Worm (Caenorhabditis elegans) whole organism, L2 larva: Measurements from ENCODE around the gene C04C3.6.

Source experiments
- C34F6.9 ChIP-seq: fragments of 150-350 bp; optimal IDR thresholded peaks from 2 replicates; lab custom pipeline; 2014; ENCODE audit warnings: missing biosample characterization, missing genetic modification characterization
- Y55F3AM.14 ChIP-seq: fragments of 200-800 bp; sonication (Bioruptor generic); optimal IDR thresholded peaks from 2 replicates; lab custom pipeline; 2018; ENCODE audit warnings: mild to moderate bottlenecking, missing genetic modification characterization, missing compliant biosample characterization
- ZK546.5 ChIP-seq: sonication (generic microtip); optimal IDR thresholded peaks from 2 replicates; lab custom pipeline; 2017; ENCODE audit warnings: missing biosample characterization, missing genetic modification characterization
- alr-1 ChIP-seq: fragments of 150-350 bp; optimal IDR thresholded peaks from 2 replicates; lab custom pipeline; 2014; ENCODE audit warnings: missing biosample characterization, missing genetic modification characterization
- ama-1 ChIP-seq: fragments of 150-350 bp; optimal IDR thresholded peaks from 2 replicates; lab custom pipeline; 2018; ENCODE audit warnings: inconsistent platforms
- blmp-1 ChIP-seq: sonication (generic microtip); optimal IDR thresholded peaks from 2 replicates; lab custom pipeline; 2017; ENCODE audit warnings: missing genetic modification characterization, mild to moderate bottlenecking, missing compliant biosample characterization, antibody characterized with exemption, moderate library complexity; ENCODE audit not compliant: insufficient read depth
- ceh-16 ChIP-seq: fragments of 150-350 bp; optimal IDR thresholded peaks from 2 replicates; lab custom pipeline; 2014; ENCODE audit warnings: missing biosample characterization, missing genetic modification characterization
- ceh-82 ChIP-seq: fragments of 150-350 bp; optimal IDR thresholded peaks from 2 replicates; lab custom pipeline; 2014; ENCODE audit warnings: missing biosample characterization, missing genetic modification characterization
- crh-2 ChIP-seq: sonication (generic microtip); optimal IDR thresholded peaks from 2 replicates; lab custom pipeline; 2017; ENCODE audit warnings: missing biosample characterization, missing genetic modification characterization
- dmd-4 ChIP-seq: sonication (generic microtip); optimal IDR thresholded peaks from 2 replicates; lab custom pipeline; 2017; ENCODE audit warnings: missing biosample characterization, missing genetic modification characterization
- egl-27 ChIP-seq: sonication (generic microtip); optimal IDR thresholded peaks from 3 replicates; lab custom pipeline; 2017; ENCODE audit warnings: missing biosample characterization, missing genetic modification reagents, missing genetic modification characterization
- elt-1 ChIP-seq: fragments of 150-350 bp; optimal IDR thresholded peaks from 2 replicates; lab custom pipeline; 2014; ENCODE audit warnings: missing biosample characterization, missing genetic modification characterization
- elt-3 ChIP-seq: sonication (generic microtip); optimal IDR thresholded peaks from 2 replicates; lab custom pipeline; 2017; ENCODE audit warnings: missing biosample characterization, missing genetic modification characterization
- fos-1 ChIP-seq: fragments of 150-350 bp; optimal IDR thresholded peaks from 2 replicates; lab custom pipeline; 2014; ENCODE audit warnings: missing biosample characterization, missing genetic modification characterization
- lin-11 ChIP-seq: fragments of 150-350 bp; sonication (generic microtip); optimal IDR thresholded peaks from 2 replicates; lab custom pipeline; 2014; ENCODE audit warnings: missing biosample characterization, missing genetic modification characterization, inconsistent platforms, mixed read lengths
- lin-39 ChIP-seq: fragments of 150-350 bp; optimal IDR thresholded peaks from 2 replicates; lab custom pipeline; 2014; ENCODE audit warnings: missing biosample characterization, missing genetic modification reagents, missing genetic modification characterization
- lsy-2 ChIP-seq, 2 experiments: fragments of 150-350 bp in 1 of 2; sonication (generic microtip) in 1 of 2; optimal IDR thresholded peaks; 2 replicates each; lab custom pipeline; 2014 to 2017; ENCODE audit warnings: missing biosample characterization in 2 of 2, missing genetic modification characterization in 2 of 2
- mab-5 ChIP-seq: fragments of 150-350 bp; optimal IDR thresholded peaks from 2 replicates; lab custom pipeline; 2014; ENCODE audit warnings: missing biosample characterization, missing genetic modification characterization
- mbf-1 ChIP-seq: sonication (generic microtip); optimal IDR thresholded peaks from 2 replicates; lab custom pipeline; 2017; ENCODE audit warnings: missing biosample characterization, missing genetic modification characterization
- mdl-1 ChIP-seq, 2 experiments: fragments of 150-350 bp in 1 of 2; sonication (generic microtip) in 1 of 2; optimal IDR thresholded peaks; 2 replicates each; lab custom pipeline; 2017; ENCODE audit warnings: missing biosample characterization in 2 of 2, missing genetic modification characterization in 2 of 2
- nhr-10 ChIP-seq: sonication (generic microtip); optimal IDR thresholded peaks from 2 replicates; lab custom pipeline; 2017; ENCODE audit warnings: missing biosample characterization, missing genetic modification characterization
- nhr-11 ChIP-seq: fragments of 150-350 bp; optimal IDR thresholded peaks from 2 replicates; lab custom pipeline; 2014; ENCODE audit warnings: missing biosample characterization, missing genetic modification characterization
- nhr-12 ChIP-seq: fragments of 150-350 bp; optimal IDR thresholded peaks from 2 replicates; lab custom pipeline; 2014; ENCODE audit warnings: missing biosample characterization, missing genetic modification characterization
- nhr-129 ChIP-seq: fragments of 150-350 bp; optimal IDR thresholded peaks from 2 replicates; lab custom pipeline; 2014; ENCODE audit warnings: missing biosample characterization, missing genetic modification characterization
- nhr-21 ChIP-seq: fragments of 150-350 bp; optimal IDR thresholded peaks from 2 replicates; lab custom pipeline; 2014; ENCODE audit warnings: missing biosample characterization, missing genetic modification characterization
- nhr-23 ChIP-seq: fragments of 150-350 bp; optimal IDR thresholded peaks from 2 replicates; lab custom pipeline; 2014; ENCODE audit warnings: missing biosample characterization, missing genetic modification reagents, missing genetic modification characterization
- nhr-77 ChIP-seq: fragments of 150-350 bp; optimal IDR thresholded peaks from 2 replicates; lab custom pipeline; 2014; ENCODE audit warnings: missing biosample characterization, missing genetic modification characterization
- peb-1 ChIP-seq: fragments of 150-350 bp; optimal IDR thresholded peaks from 2 replicates; lab custom pipeline; 2014; ENCODE audit warnings: missing biosample characterization, missing genetic modification characterization
- sma-9 ChIP-seq, 2 experiments: fragments of 150-350 bp in 1 of 2; sonication (generic microtip) in 1 of 2; optimal IDR thresholded peaks; 2 replicates each; lab custom pipeline; 2014 to 2016; ENCODE audit warnings: missing genetic modification characterization in 2 of 2, mild to moderate bottlenecking in 1 of 2, missing biosample characterization in 1 of 2, missing compliant biosample characterization in 1 of 2, missing genetic modification reagents in 1 of 2, moderate library complexity in 1 of 2
- unc-39 ChIP-seq: fragments of 150-350 bp; optimal IDR thresholded peaks from 2 replicates; lab custom pipeline; 2014; ENCODE audit warnings: missing biosample characterization, missing genetic modification characterization
- unc-55 ChIP-seq: fragments of 150-350 bp; sonication (generic microtip); optimal IDR thresholded peaks from 3 replicates; lab custom pipeline; 2014; ENCODE audit warnings: missing biosample characterization, missing genetic modification reagents, missing genetic modification characterization
- unc-62 ChIP-seq: fragments of 150-350 bp; optimal IDR thresholded peaks from 2 replicates; lab custom pipeline; 2014; ENCODE audit warnings: missing biosample characterization, missing genetic modification reagents, missing genetic modification characterization
- zag-1 ChIP-seq: fragments of 150-350 bp; optimal IDR thresholded peaks from 2 replicates; lab custom pipeline; 2014; ENCODE audit warnings: missing biosample characterization, missing genetic modification characterization
- ztf-11 ChIP-seq: sonication (generic microtip); optimal IDR thresholded peaks from 2 replicates; lab custom pipeline; 2017; ENCODE audit warnings: missing biosample characterization, missing genetic modification characterization
- ztf-4 ChIP-seq: fragments of 150-350 bp; optimal IDR thresholded peaks from 2 replicates; lab custom pipeline; 2014; ENCODE audit warnings: missing biosample characterization, missing genetic modification characterization

The C04C3.6 gene

DNA sequence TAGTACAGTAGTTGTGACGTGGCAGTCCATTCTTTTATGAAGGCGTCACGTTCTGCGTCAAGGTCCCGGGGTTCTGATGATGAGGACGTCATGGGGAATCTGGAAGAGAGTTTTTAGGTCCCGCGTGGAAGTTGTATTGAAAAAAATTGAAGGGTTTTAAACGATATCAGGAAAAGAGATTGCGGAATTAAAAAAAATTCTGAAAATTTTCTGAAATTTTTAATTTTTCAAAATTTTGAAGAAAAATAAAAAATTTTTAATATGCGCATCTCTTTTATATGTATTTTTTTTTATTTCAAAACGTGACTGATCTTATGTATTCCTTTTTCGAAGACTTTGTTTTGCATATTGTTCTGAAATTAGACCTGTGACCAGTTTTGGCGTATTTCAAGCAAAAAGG, at the start of gene C04C3.6:
C04C3.6 (minus strand) TSS at position 101 of the 400 bp plus-strand sequence.
- no peak for TF ChIP-seq ztf-4 (tag; lab: Kevin White, UChicago)
- TF ChIP-seq unc-39 (tag; lab: Kevin White, UChicago), result no peak
- TF ChIP-seq lin-39 (tag; lab: Kevin White, UChicago), result no peak
- TF ChIP-seq egl-27 (tag; lab: Kevin White, UChicago), result no peak
- no peak for TF ChIP-seq dmd-4 (tag; lab: Kevin White, UChicago)
- TF ChIP-seq nhr-12, result no peak
- TF ChIP-seq zag-1 (tag; lab: Kevin White, UChicago), result no peak

DNA sequence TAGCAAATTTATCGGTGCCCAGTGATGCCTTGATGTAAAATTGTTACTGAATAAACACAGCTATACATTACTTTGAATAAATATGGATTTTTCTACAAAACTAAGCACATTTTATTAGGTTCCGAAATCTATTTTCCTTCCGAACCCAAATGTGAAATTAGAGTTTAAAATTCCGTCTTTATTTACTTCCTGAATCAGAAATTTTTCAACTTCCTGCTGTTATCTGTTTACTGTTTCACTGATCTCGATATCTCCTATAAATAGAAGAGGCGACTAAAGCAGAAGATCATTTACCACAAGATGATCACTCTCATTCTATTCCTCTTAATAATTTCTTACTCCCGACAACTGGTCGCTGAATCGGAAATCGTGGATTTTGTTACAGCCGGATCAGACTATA, 47.3 kb upstream of the C04C3.6 start, which contains the start of gene F58E2.2:
F58E2.2 (plus strand) TSS at position 301 of the 400 bp plus-strand sequence.
- TF ChIP-seq lsy-2 (tag; optimal IDR thresholded peaks at IDR 0.05; lab: Kevin White, UChicago) (no peak), Y55F3AM.14 (GFP tag; lab: Kevin White, UChicago) (no peak), ceh-16 (tag; lab: Kevin White, UChicago) (no peak), unc-62 (GFP tag; lab: Kevin White, UChicago) (no peak), nhr-77 (tag; lab: Kevin White, UChicago) (no peak), C34F6.9 (no peak), mab-5 (no peak), mbf-1 (tag; lab: Kevin White, UChicago) (no peak), mdl-1 (tag; optimal IDR thresholded peaks at IDR 0.05; lab: Kevin White, UChicago) (no peak), nhr-12 (no peak), crh-2 (tag; lab: Kevin White, UChicago) (no peak), lin-39 (tag; lab: Kevin White, UChicago) (no peak), nhr-129 (tag; lab: Kevin White, UChicago) (no peak), nhr-11 (no peak), sma-9 (GFP tag; optimal IDR thresholded peaks at IDR 0.05; lab: Kevin White, UChicago) (no peak), sma-9 (tag; optimal IDR thresholded peaks at IDR 0.05; lab: Kevin White, UChicago) (no peak), ztf-11 (tag; lab: Kevin White, UChicago) (no peak), lin-11 (tag; lab: Kevin White, UChicago) (no peak)

DNA sequence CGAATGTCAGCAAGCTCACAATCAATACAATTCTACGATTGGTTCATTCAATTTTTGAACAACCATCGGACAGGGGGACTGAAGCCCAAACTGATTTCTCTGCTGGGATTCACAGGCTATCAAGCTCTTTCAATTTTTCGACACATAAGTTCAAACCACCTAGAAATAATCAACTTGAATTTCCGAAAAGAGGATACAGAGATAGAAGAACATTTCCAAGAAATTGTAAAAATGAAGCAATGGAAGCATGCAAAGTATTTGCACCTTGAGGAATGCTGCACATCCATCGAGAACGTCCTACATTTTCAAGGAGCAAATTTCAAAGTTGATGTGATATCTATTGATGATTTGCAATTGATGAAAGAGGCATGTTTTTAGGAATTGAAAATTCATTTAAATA, 45.3 kb upstream of the C04C3.6 start:
- no peak for TF ChIP-seq dmd-4 (tag; lab: Kevin White, UChicago)
- TF ChIP-seq peb-1, result no peak
- TF ChIP-seq mdl-1 (tag; optimal IDR thresholded peaks at IDR 0.05; lab: Kevin White, UChicago), result no peak
- no peak for TF ChIP-seq ztf-11 (tag; lab: Kevin White, UChicago)
- no peak for TF ChIP-seq mbf-1 (tag; lab: Kevin White, UChicago)
- no peak for TF ChIP-seq elt-1 (tag; lab: Kevin White, UChicago)
- TF ChIP-seq unc-55 (GFP tag; lab: Kevin White, UChicago), result no peak
- TF ChIP-seq ceh-16 (tag; lab: Kevin White, UChicago), result no peak
- TF ChIP-seq egl-27 (tag; lab: Kevin White, UChicago), result no peak
- no peak for TF ChIP-seq ZK546.5 (tag; lab: Kevin White, UChicago)
- TF ChIP-seq alr-1 (tag; lab: Kevin White, UChicago), result no peak

DNA sequence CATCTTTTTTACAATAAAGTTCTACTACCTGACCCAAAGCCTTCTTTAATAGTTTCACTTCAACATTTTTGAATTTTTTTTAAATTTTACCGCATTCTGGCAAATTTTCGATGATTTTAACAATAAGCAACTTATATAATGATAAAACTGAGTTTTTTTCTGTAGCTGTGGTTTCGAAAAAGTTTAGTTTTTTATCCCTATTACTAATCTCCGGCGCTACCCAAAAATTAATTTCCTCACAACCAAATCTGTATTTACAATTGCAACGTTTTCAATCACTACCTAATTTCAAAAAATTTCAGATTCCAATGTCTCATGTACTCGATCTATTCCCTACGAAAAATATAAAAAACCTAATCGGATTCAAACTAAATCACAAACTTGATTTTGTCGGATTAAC, 44.7 kb upstream of the C04C3.6 start, which contains the start of gene F58E2.3:
F58E2.3 (plus strand) TSS at position 301 of the 400 bp plus-strand sequence.
- TF ChIP-seq lin-39 (tag; lab: Kevin White, UChicago) (no peak), ztf-11 (tag; lab: Kevin White, UChicago) (no peak), mdl-1 (tag; optimal IDR thresholded peaks at IDR 0.05; lab: Kevin White, UChicago) (no peak)

DNA sequence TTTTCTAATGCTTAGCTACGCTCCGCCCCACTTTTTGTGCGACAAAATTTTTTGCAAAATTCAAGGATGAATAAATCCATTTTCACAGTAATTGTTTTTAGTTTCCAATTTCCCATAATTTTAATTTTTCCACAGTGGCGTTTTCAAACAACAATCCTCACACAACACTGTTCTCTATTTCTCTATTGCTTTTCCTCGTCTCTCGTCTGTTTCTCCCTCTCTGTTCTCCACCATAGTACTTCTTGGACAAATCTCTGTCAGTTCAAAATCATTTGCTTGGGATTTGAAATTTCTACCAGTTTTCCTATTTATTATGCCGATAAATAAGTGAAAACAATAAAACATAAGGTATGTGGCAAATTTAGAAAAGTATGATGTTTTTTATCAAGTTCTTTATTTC, 40.8 kb upstream of the C04C3.6 start, which contains the start of gene F58E2.4:
F58E2.4 (plus strand) TSS at position 134 of the 400 bp plus-strand sequence.
- TF ChIP-seq egl-27 (tag; lab: Kevin White, UChicago) (no peak), dmd-4 (tag; lab: Kevin White, UChicago) (no peak), nhr-23 (tag; lab: Kevin White, UChicago) (no peak), nhr-21 (tag; lab: Kevin White, UChicago) (no peak), crh-2 (tag; lab: Kevin White, UChicago) (no peak), nhr-12 (no peak), unc-55 (GFP tag; lab: Kevin White, UChicago) (no peak), elt-3 (tag; lab: Kevin White, UChicago) (no peak), ceh-82 (tag; lab: Kevin White, UChicago) (no peak), ZK546.5 (tag; lab: Kevin White, UChicago) (no peak), Y55F3AM.14 (GFP tag; lab: Kevin White, UChicago) (no peak), ama-1 (lab: Kevin White, UChicago) (no peak), nhr-10 (tag; lab: Kevin White, UChicago) (no peak), C34F6.9 (no peak), ceh-16 (tag; lab: Kevin White, UChicago) (no peak), mbf-1 (tag; lab: Kevin White, UChicago) (no peak), blmp-1 (no peak), fos-1 (tag; lab: Kevin White, UChicago) (no peak)
- TF ChIP-seq, all 48 proteins: peak for 0
